Worm (Caenorhabditis elegans) whole organism, late embryonic: ENCODE measurements around the gene pmp-5.

Experiments used
- F13H6.1 ChIP-seq: sonication (generic microtip); optimal IDR thresholded peaks from 2 replicates; lab custom pipeline; 2016; ENCODE audit warnings: missing genetic modification characterization, missing compliant biosample characterization
- K02D7.2 ChIP-seq: sonication (generic microtip); optimal IDR thresholded peaks from 2 replicates; lab custom pipeline; 2017; ENCODE audit warnings: mild to moderate bottlenecking, missing genetic modification characterization, missing compliant biosample characterization
- K09A11.1 ChIP-seq: sonication (generic microtip); optimal IDR thresholded peaks from 2 replicates; lab custom pipeline; 2017; ENCODE audit warnings: antibody characterized with exemption, mild to moderate bottlenecking, missing genetic modification characterization, missing compliant biosample characterization; ENCODE audit not compliant: insufficient read depth
- T23F11.4 ChIP-seq: fragments of 200-800 bp; sonication (Bioruptor generic); optimal IDR thresholded peaks from 2 replicates; lab custom pipeline; 2018; ENCODE audit warnings: mild to moderate bottlenecking, missing genetic modification characterization, missing compliant biosample characterization
- Y22D7AL.16 ChIP-seq: sonication (generic microtip); optimal IDR thresholded peaks from 2 replicates; lab custom pipeline; 2016; ENCODE audit warnings: missing genetic modification characterization, missing compliant biosample characterization
- ahr-1 ChIP-seq: sonication (generic microtip); optimal IDR thresholded peaks from 2 replicates; lab custom pipeline; 2016; ENCODE audit warnings: missing genetic modification characterization, missing compliant biosample characterization
- ama-1 ChIP-seq: fragments of 150-350 bp; optimal IDR thresholded peaks from 2 replicates; lab custom pipeline; 2014
- ceh-14 ChIP-seq: sonication (generic microtip); optimal IDR thresholded peaks from 2 replicates; lab custom pipeline; 2016; ENCODE audit warnings: missing genotype, missing genetic modification characterization, missing compliant biosample characterization
- ceh-18 ChIP-seq: sonication (generic microtip); optimal IDR thresholded peaks from 2 replicates; lab custom pipeline; 2016; ENCODE audit warnings: missing genetic modification characterization, missing compliant biosample characterization
- ceh-2 ChIP-seq: sonication (generic microtip); optimal IDR thresholded peaks from 2 replicates; lab custom pipeline; 2016; ENCODE audit warnings: missing genotype, missing genetic modification characterization, missing compliant biosample characterization
- ceh-24 ChIP-seq: sonication (generic microtip); optimal IDR thresholded peaks from 2 replicates; lab custom pipeline; 2016; ENCODE audit warnings: mild to moderate bottlenecking, missing genetic modification characterization, missing compliant biosample characterization
- ceh-31 ChIP-seq: sonication (generic microtip); optimal IDR thresholded peaks from 2 replicates; lab custom pipeline; 2016; ENCODE audit warnings: missing genetic modification characterization, missing compliant biosample characterization
- ceh-45 ChIP-seq: fragments of 200-800 bp; sonication (Bioruptor generic); IDR thresholded peaks from 2 replicates; pipeline ENCODE4 v1.3.6; 2022; ENCODE audit warnings: missing genetic modification reagents, missing genetic modification characterization, missing compliant biosample characterization
- ceh-6 ChIP-seq: fragments of 200-800 bp; sonication (Bioruptor generic); optimal IDR thresholded peaks from 2 replicates; lab custom pipeline; 2018; ENCODE audit warnings: mild to moderate bottlenecking, missing genetic modification characterization, missing compliant biosample characterization
- ceh-9 ChIP-seq: sonication (generic microtip); optimal IDR thresholded peaks from 2 replicates; lab custom pipeline; 2016; ENCODE audit warnings: mild to moderate bottlenecking, missing genetic modification characterization, inconsistent platforms, missing compliant biosample characterization
- dve-1 ChIP-seq: sonication (generic microtip); optimal IDR thresholded peaks from 2 replicates; lab custom pipeline; 2017; ENCODE audit warnings: antibody characterized with exemption, mild to moderate bottlenecking, missing genetic modification characterization, missing compliant biosample characterization
- elt-2 ChIP-seq: sonication (generic microtip); optimal IDR thresholded peaks from 2 replicates; lab custom pipeline; 2016; ENCODE audit warnings: missing genetic modification reagents, missing genetic modification characterization, missing compliant biosample characterization
- ets-4 ChIP-seq: sonication (generic microtip); optimal IDR thresholded peaks from 2 replicates; lab custom pipeline; 2016; ENCODE audit warnings: missing genetic modification characterization, missing compliant biosample characterization
- fkh-6 ChIP-seq: sonication (generic microtip); optimal IDR thresholded peaks from 2 replicates; lab custom pipeline; 2016; ENCODE audit warnings: missing genetic modification characterization, missing compliant biosample characterization
- hlh-13 ChIP-seq: fragments of 200-800 bp; sonication (Bioruptor generic); optimal IDR thresholded peaks from 2 replicates; lab custom pipeline; 2018; ENCODE audit warnings: mild to moderate bottlenecking, missing genetic modification characterization, missing compliant biosample characterization
- lim-6 ChIP-seq: sonication (generic microtip); optimal IDR thresholded peaks from 2 replicates; lab custom pipeline; 2016; ENCODE audit warnings: missing genetic modification characterization, missing compliant biosample characterization
- madf-2 ChIP-seq: sonication (generic microtip); optimal IDR thresholded peaks from 2 replicates; lab custom pipeline; 2017; ENCODE audit warnings: missing genetic modification characterization, missing compliant biosample characterization
- mec-3 ChIP-seq: sonication (generic microtip); optimal IDR thresholded peaks from 2 replicates; lab custom pipeline; 2016; ENCODE audit warnings: borderline replicate concordance, missing genetic modification characterization, missing compliant biosample characterization
- nfya-1 ChIP-seq: sonication (generic microtip); optimal IDR thresholded peaks from 2 replicates; lab custom pipeline; 2017; ENCODE audit warnings: missing genetic modification characterization, mild to moderate bottlenecking, missing compliant biosample characterization, antibody characterized with exemption, moderate library complexity
- npax-4 ChIP-seq: sonication (generic microtip); optimal IDR thresholded peaks from 2 replicates; lab custom pipeline; 2016; ENCODE audit warnings: missing genetic modification characterization, missing compliant biosample characterization
- pat-9 ChIP-seq: fragments of 200-800 bp; sonication (Bioruptor generic); optimal IDR thresholded peaks from 2 replicates; lab custom pipeline; 2018; ENCODE audit warnings: mild to moderate bottlenecking, missing genetic modification characterization, moderate library complexity, missing compliant biosample characterization
- pha-2 ChIP-seq: sonication (generic microtip); optimal IDR thresholded peaks from 2 replicates; lab custom pipeline; 2017; ENCODE audit warnings: mild to moderate bottlenecking, missing genetic modification characterization, missing compliant biosample characterization
- pha-4 ChIP-seq: fragments of 150-350 bp; optimal IDR thresholded peaks from 2 replicates; lab custom pipeline; 2018; ENCODE audit warnings: missing biosample characterization, missing genetic modification reagents, missing genetic modification characterization
- rnt-1 ChIP-seq: sonication (generic microtip); optimal IDR thresholded peaks from 2 replicates; lab custom pipeline; 2016; ENCODE audit warnings: missing genetic modification characterization, missing compliant biosample characterization
- sox-2 ChIP-seq: fragments of 200-800 bp; sonication (Bioruptor generic); IDR thresholded peaks from 2 replicates; pipeline ENCODE4 v1.3.6; 2022; ENCODE audit warnings: missing genetic modification reagents, missing genetic modification characterization, missing compliant biosample characterization
- ttx-3 ChIP-seq: sonication (generic microtip); optimal IDR thresholded peaks from 2 replicates; lab custom pipeline; 2016; ENCODE audit warnings: missing genetic modification reagents, missing genetic modification characterization, missing compliant biosample characterization
- unc-3 ChIP-seq, 2 experiments: fragments of 200-800 bp in 1 of 2; sonication (Bioruptor generic) in 1 of 2; sonication (generic microtip) in 1 of 2; conservative IDR thresholded peaks in 1 of 2; optimal IDR thresholded peaks in 1 of 2; 2 replicates each; pipeline versions ENCODE4 v1.3.6 to Lab custom; 2016 to 2022; ENCODE audit warnings: missing compliant biosample characterization in 2 of 2, missing genetic modification characterization in 2 of 2, missing genetic modification reagents in 1 of 2
- unc-42 ChIP-seq: sonication (generic microtip); optimal IDR thresholded peaks from 2 replicates; lab custom pipeline; 2016; ENCODE audit warnings: missing genotype, missing genetic modification characterization, missing compliant biosample characterization
- unc-55 ChIP-seq: sonication (generic microtip); optimal IDR thresholded peaks from 2 replicates; lab custom pipeline; 2017; ENCODE audit warnings: missing biosample characterization, missing genetic modification reagents, missing genetic modification characterization
- zip-5 ChIP-seq: sonication (generic microtip); optimal IDR thresholded peaks from 2 replicates; lab custom pipeline; 2016; ENCODE audit warnings: missing genetic modification characterization, missing compliant biosample characterization
- ztf-16 ChIP-seq: sonication (generic microtip); optimal IDR thresholded peaks from 2 replicates; lab custom pipeline; 2017; ENCODE audit warnings: missing genetic modification characterization, missing compliant biosample characterization

The pmp-5 gene

DNA sequence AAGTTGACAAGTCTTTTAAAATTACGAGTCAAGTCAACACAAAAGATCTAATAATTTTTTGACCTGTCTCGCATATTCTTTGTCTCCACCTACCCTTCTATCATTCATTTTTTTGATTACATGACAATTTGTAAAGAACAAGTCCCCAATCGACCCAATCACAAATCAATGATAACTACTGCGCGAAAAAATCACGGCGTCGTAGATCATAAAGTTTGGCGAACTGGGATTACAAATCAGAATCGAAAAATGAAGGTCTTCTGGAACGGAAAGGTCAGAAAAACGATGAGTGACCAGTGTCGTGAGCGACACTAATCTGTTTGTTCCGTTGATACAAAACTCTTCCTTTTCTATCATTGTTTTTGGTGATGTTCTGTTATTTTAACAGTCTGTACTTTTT lies 24.5 kb upstream of the pmp-5 start:
- no peak for TF ChIP-seq T23F11.4
- TF ChIP-seq lim-6 (tag; lab: Kevin White, UChicago), result no peak

DNA sequence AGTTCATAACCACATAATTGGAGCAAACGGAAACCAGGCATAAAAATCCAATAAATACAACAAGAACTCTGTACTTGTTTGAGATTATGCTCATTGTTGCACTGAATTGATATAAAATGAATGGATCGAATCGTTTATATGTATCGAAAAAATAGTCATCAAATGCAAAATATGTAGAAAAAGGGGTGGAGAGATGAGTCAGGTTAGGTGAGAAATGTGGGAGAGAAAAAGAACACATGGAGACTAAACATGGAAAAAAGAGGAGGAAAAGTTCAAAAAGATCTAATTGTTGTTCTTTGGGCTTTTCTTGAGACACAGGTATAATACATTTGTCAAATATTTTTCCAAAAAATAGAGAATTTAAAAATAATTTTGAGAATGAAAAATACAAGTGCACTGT lies 22.8 kb upstream of the pmp-5 start, which contains the start of gene K11G9.5:
Gene K11G9.5 (minus strand): TSS at position 101 of the 400 bp plus-strand sequence.
- no peak for TF ChIP-seq pha-2 (tag; lab: Kevin White, UChicago)
- no peak for TF ChIP-seq ceh-6 (GFP tag; lab: Kevin White, UChicago)
- TF ChIP-seq K09A11.1 (tag; lab: Kevin White, UChicago), result no peak
- no peak for TF ChIP-seq pat-9
- TF ChIP-seq rnt-1 (tag; lab: Kevin White, UChicago), result no peak
- TF ChIP-seq hlh-13 (GFP tag; lab: Kevin White, UChicago), result no peak
- TF ChIP-seq unc-3 (GFP tag; conservative IDR thresholded peaks at IDR 0.05; lab: Robert Waterston, UW), result no peak
- no peak for TF ChIP-seq unc-3 (tag; optimal IDR thresholded peaks at IDR 0.05; lab: Kevin White, UChicago)
- TF ChIP-seq elt-2 (tag; lab: Kevin White, UChicago), result no peak
- TF ChIP-seq dve-1 (tag; lab: Kevin White, UChicago), result no peak
- TF ChIP-seq madf-2 (tag; lab: Kevin White, UChicago), result no peak
- no peak for TF ChIP-seq K02D7.2 (tag; lab: Kevin White, UChicago)
- TF ChIP-seq ttx-3 (tag; lab: Kevin White, UChicago), result no peak
- TF ChIP-seq ceh-2 (tag; lab: Kevin White, UChicago), result no peak
- TF ChIP-seq pha-4 (tag; lab: Kevin White, UChicago), result no peak

DNA sequence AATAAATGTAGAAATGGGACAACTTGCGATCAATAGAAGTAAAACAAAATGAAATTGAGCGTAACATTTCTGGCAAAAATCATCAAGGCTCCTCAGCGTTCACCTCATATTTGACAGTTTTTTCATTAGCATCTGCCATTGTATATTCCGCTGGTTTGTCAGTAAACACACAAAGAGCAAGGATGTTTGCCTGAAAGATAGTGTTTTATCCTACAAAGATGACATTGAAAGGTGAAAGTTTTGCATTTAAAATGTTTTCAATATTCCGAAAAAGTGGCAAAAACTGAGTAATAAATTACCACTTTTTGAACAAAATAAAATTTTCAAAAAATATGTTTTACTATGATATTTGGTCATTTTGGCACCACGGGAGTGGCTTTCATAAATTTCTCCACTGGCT lies 20.4 kb upstream of the pmp-5 start:
- TF ChIP-seq zip-5 (no peak), unc-55 (GFP tag; lab: Kevin White, UChicago) (no peak), pha-4 (tag; lab: Kevin White, UChicago) (no peak), ztf-16 (tag; lab: Kevin White, UChicago) (no peak), K02D7.2 (tag; lab: Kevin White, UChicago) (no peak), ets-4 (tag; lab: Kevin White, UChicago) (no peak), Y22D7AL.16 (no peak), ceh-9 (tag; lab: Kevin White, UChicago) (no peak), ceh-24 (tag; lab: Kevin White, UChicago) (no peak), ceh-45 (GFP tag; lab: Robert Waterston, UW) (no peak), nfya-1 (no peak)

DNA sequence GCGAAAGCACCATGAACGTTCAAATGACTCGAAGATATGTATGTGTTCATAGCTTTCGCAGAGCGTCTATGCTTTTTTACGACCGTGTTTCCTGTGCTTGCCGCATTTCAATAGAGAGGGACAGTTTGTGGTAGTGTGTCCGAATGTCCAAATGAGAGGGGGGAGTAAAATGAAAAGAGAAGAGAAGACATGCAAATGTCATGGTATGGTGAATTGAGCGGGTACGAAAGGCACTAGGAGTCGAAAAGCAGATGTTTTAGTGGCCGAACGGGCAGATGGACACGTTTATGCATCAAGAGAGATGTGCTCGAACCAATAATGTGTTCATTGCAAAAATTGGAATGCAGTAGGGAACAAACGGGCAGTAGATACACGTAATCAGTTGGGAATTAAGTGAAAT lies 19.9 kb upstream of the pmp-5 start:
- TF ChIP-seq ceh-18 (tag; lab: Kevin White, UChicago) (no peak), ceh-14 (no peak)

DNA sequence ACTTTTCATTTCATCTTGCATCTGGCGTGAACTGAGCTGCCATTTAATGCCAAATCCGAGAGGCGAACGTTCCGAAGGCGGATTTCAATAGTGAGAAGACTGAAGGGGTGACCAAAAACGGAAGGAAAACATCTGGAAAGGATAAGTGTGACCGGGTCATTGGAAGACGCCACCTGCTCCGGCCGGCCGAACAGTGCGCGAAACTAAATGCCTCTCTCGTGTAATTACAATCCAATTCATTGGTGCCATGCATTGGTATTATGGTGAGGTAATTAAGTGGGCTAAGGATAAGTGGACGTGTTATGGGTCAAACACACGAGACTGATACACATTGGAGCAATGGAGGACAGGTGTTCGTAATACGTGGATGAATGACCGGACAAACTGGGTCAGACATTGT lies 18.9 kb upstream of the pmp-5 start:
- TF ChIP-seq ceh-31, result peak; percentile 40
- TF ChIP-seq sox-2, result peak; percentile 38
- peak; percentile 43 for TF ChIP-seq unc-42 (tag; lab: Kevin White, UChicago)
- no peak for TF ChIP-seq pha-4 (tag; lab: Kevin White, UChicago)

DNA sequence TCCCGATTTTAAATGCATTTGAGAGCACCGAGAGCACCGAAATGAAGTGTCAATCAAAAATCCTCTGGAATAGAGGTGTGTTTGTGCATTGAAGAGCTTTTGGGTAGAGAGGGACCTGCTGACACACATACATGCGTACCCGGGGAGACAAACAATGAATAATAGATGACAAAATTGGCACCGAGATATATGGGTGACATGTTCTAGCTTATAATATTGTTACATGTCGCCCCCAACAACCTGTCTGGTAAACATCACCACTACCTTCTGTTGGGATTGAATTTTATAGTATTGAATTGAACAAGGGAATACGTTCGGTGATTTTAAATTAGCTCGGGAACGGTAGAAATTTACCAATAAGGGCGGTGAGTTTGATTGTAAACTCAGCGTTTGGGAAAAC lies 18.1 kb upstream of the pmp-5 start:
- no peak for TF ChIP-seq ama-1 (lab: Kevin White, UChicago)
- TF ChIP-seq lim-6 (tag; lab: Kevin White, UChicago), result no peak
- no peak for TF ChIP-seq npax-4
- no peak for TF ChIP-seq mec-3
- TF ChIP-seq fkh-6 (tag; lab: Kevin White, UChicago), result no peak
- TF ChIP-seq Y22D7AL.16, result no peak
- TF ChIP-seq F13H6.1 (tag; lab: Kevin White, UChicago), result no peak
- TF ChIP-seq sox-2, result no peak
- no peak for TF ChIP-seq ahr-1 (tag; lab: Kevin White, UChicago)
- no peak for TF ChIP-seq pat-9
- no peak for TF ChIP-seq dve-1 (tag; lab: Kevin White, UChicago)
